Fruit fly (Drosophila melanogaster) whole organism, adult: Measurements from ENCODE around the gene hid.

Experiments
- CG12768 ChIP-seq: fragments of 200-800 bp; sonication (Bioruptor generic); optimal IDR thresholded peaks from 2 replicates; lab custom pipeline; 2017; ENCODE audit warnings: missing biosample characterization, missing genetic modification characterization, mild to moderate bottlenecking, moderate library complexity, missing genetic modification reagents
- CG1620 ChIP-seq: fragments of 200-800 bp; sonication (Bioruptor generic); optimal IDR thresholded peaks from 2 replicates; lab custom pipeline; 2016; ENCODE audit warnings: missing biosample characterization, missing genetic modification characterization
- CG5204 ChIP-seq: fragments of 200-800 bp; sonication (Bioruptor generic); optimal IDR thresholded peaks from 2 replicates; lab custom pipeline; 2016; ENCODE audit warnings: missing biosample characterization, missing genetic modification characterization
- CG7045 ChIP-seq: fragments of 200-800 bp; sonication (Bioruptor generic); optimal IDR thresholded peaks from 2 replicates; lab custom pipeline; 2017; ENCODE audit warnings: missing biosample characterization, mild to moderate bottlenecking, missing genetic modification characterization
- CG7101 ChIP-seq: fragments of 200-800 bp; sonication (Bioruptor generic); optimal IDR thresholded peaks from 2 replicates; lab custom pipeline; 2018; ENCODE audit warnings: missing biosample characterization, mild to moderate bottlenecking, missing genetic modification characterization, moderate library complexity
- Clk ChIP-seq: fragments of 200-800 bp; sonication (Bioruptor generic); optimal IDR thresholded peaks from 2 replicates; lab custom pipeline; 2017; ENCODE audit warnings: missing biosample characterization, missing genetic modification characterization
- Crg-1 ChIP-seq: fragments of 200-800 bp; sonication (Bioruptor generic); optimal IDR thresholded peaks from 2 replicates; lab custom pipeline; 2016; ENCODE audit warnings: missing biosample characterization, missing genetic modification characterization
- Hr96 ChIP-seq: fragments of 200-800 bp; sonication (Bioruptor generic); optimal IDR thresholded peaks from 2 replicates; lab custom pipeline; 2016; ENCODE audit warnings: missing biosample characterization, missing genetic modification characterization
- bab1 ChIP-seq: fragments of 200-800 bp; sonication (Bioruptor generic); optimal IDR thresholded peaks from 3 replicates; lab custom pipeline; 2019; ENCODE audit warnings: missing biosample characterization, mild to moderate bottlenecking, missing genetic modification characterization, moderate library complexity
- cic ChIP-seq: fragments of 200-800 bp; sonication (Bioruptor generic); optimal IDR thresholded peaks from 2 replicates; lab custom pipeline; 2017; ENCODE audit warnings: missing biosample characterization, mild to moderate bottlenecking, missing genetic modification characterization, moderate library complexity
- kay ChIP-seq: fragments of 200-800 bp; sonication (Bioruptor generic); peaks from one replicate; lab custom pipeline; 2016; ENCODE audit warnings: missing biosample characterization, missing genetic modification characterization, borderline replicate concordance
- ovo ChIP-seq: fragments of 200-800 bp; sonication (Bioruptor generic); optimal IDR thresholded peaks from 2 replicates; lab custom pipeline; 2016; ENCODE audit warnings: missing biosample characterization, missing genetic modification characterization
- tj ChIP-seq: fragments of 200-800 bp; sonication (Bioruptor generic); optimal IDR thresholded peaks from 3 replicates; lab custom pipeline; 2017; ENCODE audit warnings: missing biosample characterization, mild to moderate bottlenecking, missing genetic modification characterization, moderate library complexity

DNA sequence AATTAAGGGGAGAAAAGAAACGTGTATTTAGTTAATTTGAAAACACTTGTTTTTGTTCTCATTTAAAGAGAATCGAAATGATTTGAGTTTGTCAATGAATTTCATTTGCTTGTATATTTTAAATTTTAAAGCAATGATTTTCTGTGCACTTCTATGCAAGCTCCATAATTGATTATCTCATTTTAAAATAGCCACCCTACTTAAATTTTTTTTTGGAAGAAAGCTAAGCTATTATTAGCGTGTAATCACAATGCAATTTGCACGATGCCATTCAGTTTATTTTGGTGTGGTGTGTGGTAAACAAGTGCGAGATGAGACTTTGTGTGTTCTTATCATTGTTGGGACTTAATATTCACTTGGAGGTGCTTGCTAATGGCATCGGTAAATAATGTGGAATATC, 15.8 kb upstream of the hid start, which contains the start of gene CG7320:
- TF ChIP-seq bab1 (no peak), ovo (no peak), CG5204 (GFP tag; lab: Kevin White, UChicago) (no peak), Hr96 (GFP tag; lab: Kevin White, UChicago) (no peak), CG7101 (tag; lab: Kevin White, UChicago) (no peak), CG1620 (GFP tag; lab: Kevin White, UChicago) (no peak), cic (GFP tag; lab: Kevin White, UChicago) (no peak), Clk (GFP tag; lab: Kevin White, UChicago) (no peak), kay (GFP tag; lab: Kevin White, UChicago) (no peak), Crg-1 (GFP tag; lab: Kevin White, UChicago) (no peak), CG12768 (GFP tag; lab: Kevin White, UChicago) (no peak), CG7045 (no peak), tj (GFP tag; lab: Kevin White, UChicago) (no peak)
